Fruit fly (Drosophila melanogaster) Kc167 (cell line): ENCODE data around the gene DEF8.

ENCODE experiments used
- Myc ChIP-seq: fragments of >200 bp; optimal IDR thresholded peaks from 2 replicates; lab custom pipeline; 2017; ENCODE audit warnings: missing external identifiers
- Sin3A ChIP-seq: fragments of >200 bp; optimal IDR thresholded peaks from 2 replicates; lab custom pipeline; 2018; ENCODE audit warnings: missing external identifiers
- h ChIP-seq: fragments of >200 bp; optimal IDR thresholded peaks from 3 replicates; lab custom pipeline; 2018; ENCODE audit warnings: missing external identifiers
- insv ChIP-seq: fragments of >200 bp; optimal IDR thresholded peaks from 3 replicates; lab custom pipeline; 2018; ENCODE audit warnings: missing external identifiers
- psq ChIP-seq: fragments of >200 bp; optimal IDR thresholded peaks from 2 replicates; lab custom pipeline; 2017; ENCODE audit warnings: missing external identifiers
- ttk ChIP-seq: sonication (Bioruptor generic); optimal IDR thresholded peaks from 2 replicates; lab custom pipeline; 2017; ENCODE audit warnings: missing external identifiers

The DEF8 gene

dm6 chr3L:12145709-12146694 is 14.1 kb downstream of the DEF8 start, which contains the start of the genes eIF3l and Nrx-IV:
Gene eIF3l, minus strand, starts transcription at chr3L:12146097.
Gene Nrx-IV, plus strand, starts transcription at chr3L:12146519.
- TF ChIP-seq Sin3A (no peak), ttk (lab: Kevin White, UChicago) (no peak), insv (lab: Kevin White, UChicago) (no peak), Myc (no peak), h (lab: Kevin White, UChicago) (no peak), psq (lab: Kevin White, UChicago) (no peak)

dm6 chr3L:12146970-12147369 is 15.0 kb downstream of the DEF8 start:
- TF ChIP-seq ttk (lab: Kevin White, UChicago): no peak
- no peak for TF ChIP-seq insv (lab: Kevin White, UChicago)
- TF ChIP-seq Myc: no peak
- TF ChIP-seq Sin3A: no peak
- TF ChIP-seq psq (lab: Kevin White, UChicago): no peak
- TF ChIP-seq h (lab: Kevin White, UChicago): no peak

dm6 chr3L:12149024-12149423 is 17.1 kb downstream of the DEF8 start, which contains the start of gene CG32099:
Gene CG32099, plus strand, starts transcription at chr3L:12149273.
- no peak for TF ChIP-seq h (lab: Kevin White, UChicago)
- no peak for TF ChIP-seq Myc
- TF ChIP-seq Sin3A: no peak
- TF ChIP-seq psq (lab: Kevin White, UChicago): no peak
- TF ChIP-seq insv (lab: Kevin White, UChicago): no peak
- TF ChIP-seq ttk (lab: Kevin White, UChicago): no peak

dm6 chr3L:12162156-12162682 is 30.3 kb downstream of the DEF8 start:
- TF ChIP-seq h (lab: Kevin White, UChicago) (no peak), Sin3A (no peak), psq (lab: Kevin White, UChicago) (no peak), Myc (no peak)

- TF ChIP-seq h (lab: Kevin White, UChicago) (no peak), Sin3A (no peak), ttk (lab: Kevin White, UChicago) (no peak), insv (lab: Kevin White, UChicago) (no peak), Myc (no peak), psq (lab: Kevin White, UChicago) (no peak)
Observed at dm6 chr3L:12163082-12163481, 31.1 kb downstream of the DEF8 start.

- TF ChIP-seq ttk (lab: Kevin White, UChicago) (no peak), insv (lab: Kevin White, UChicago) (no peak), psq (lab: Kevin White, UChicago) (no peak), Myc (no peak), Sin3A (no peak), h (lab: Kevin White, UChicago) (no peak)
Observed at dm6 chr3L:12163693-12164092, 31.7 kb downstream of the DEF8 start, which contains the start of gene CG9760. Gene CG9760, minus strand, starts transcription at chr3L:12163735.

- no peak for TF ChIP-seq ttk (lab: Kevin White, UChicago)
Observed at dm6 chr3L:12175382-12175781, 43.4 kb downstream of the DEF8 start, which contains the start of gene Rh7. Gene Rh7, minus strand, starts transcription at chr3L:12175482.

- TF ChIP-seq h (lab: Kevin White, UChicago) (no peak), insv (lab: Kevin White, UChicago) (no peak), ttk (lab: Kevin White, UChicago) (no peak), psq (lab: Kevin White, UChicago) (no peak), Sin3A (no peak), Myc (no peak)
Observed at dm6 chr3L:12177301-12177700, 45.4 kb downstream of the DEF8 start, which contains the start of gene CAH2. Gene CAH2, plus strand, starts transcription at chr3L:12177601.

- TF ChIP-seq Sin3A (no peak), psq (lab: Kevin White, UChicago) (no peak), h (lab: Kevin White, UChicago) (no peak), ttk (lab: Kevin White, UChicago) (no peak), Myc (no peak), insv (lab: Kevin White, UChicago) (no peak)
Observed at dm6 chr3L:12178847-12179437, 47.0 kb downstream of the DEF8 start.
